Fruit fly (Drosophila melanogaster): ENCODE results near the gene Srp68.

Gene Srp68

DNA sequence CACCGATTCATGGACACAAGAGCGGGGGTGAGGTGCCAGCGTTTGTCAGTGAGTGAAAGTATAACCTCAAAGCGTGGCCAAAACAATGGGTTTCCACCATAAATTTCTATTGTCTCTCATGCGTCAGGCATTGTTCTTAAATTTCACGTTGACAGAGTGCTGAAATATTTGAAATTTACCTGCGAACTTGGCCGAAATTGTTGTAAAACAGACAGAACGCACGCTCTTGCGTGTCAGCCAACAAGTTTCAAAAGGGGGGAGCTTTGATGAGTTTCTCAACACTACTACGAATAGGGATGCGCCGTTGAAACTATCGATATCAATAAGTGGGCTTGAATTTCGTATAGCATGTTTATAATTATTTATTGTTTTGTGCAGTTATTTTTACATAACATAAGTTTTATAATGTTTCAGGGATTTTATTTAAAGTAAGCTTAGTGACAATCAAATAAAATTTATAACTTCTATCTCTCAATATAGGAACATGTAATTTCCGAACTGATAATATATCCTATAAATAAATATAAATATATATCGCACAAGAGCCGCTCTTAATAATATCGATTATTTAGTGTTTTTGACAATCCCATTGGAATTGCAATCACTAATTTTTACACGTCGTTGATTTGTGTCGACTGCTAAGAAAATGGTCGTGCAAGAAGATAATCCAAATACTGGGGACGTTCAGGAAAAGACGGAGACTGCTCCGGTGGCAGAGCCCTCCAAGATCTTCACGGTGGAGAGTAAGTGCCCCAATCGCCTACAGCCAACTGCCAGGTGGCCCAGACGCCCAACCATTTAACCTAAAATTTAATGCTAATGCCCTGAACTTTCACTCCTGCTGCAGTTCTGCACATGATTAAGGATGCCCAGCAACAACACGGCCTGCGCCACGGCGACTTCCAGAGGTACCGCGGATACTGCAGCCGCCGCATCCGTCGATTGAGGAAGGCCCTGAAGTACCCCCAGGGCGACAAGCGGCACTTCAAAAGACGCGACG is at the start of gene Srp68, which contains the start of gene pix:
Gene Srp68 (plus strand): TSS at position 569 of the 1,000 bp plus-strand sequence.
Gene pix (minus strand): TSS at position 288 of the 1,000 bp plus-strand sequence.
- TF ChIP-seq h (optimal IDR thresholded peaks at IDR 0.05) (no peak), Sin3A (optimal IDR thresholded peaks at IDR 0.05) (no peak), psq (optimal IDR thresholded peaks at IDR 0.05) (no peak), ttk (optimal IDR thresholded peaks at IDR 0.05) (no peak), Myc (optimal IDR thresholded peaks at IDR 0.05) (no peak), insv (optimal IDR thresholded peaks at IDR 0.05) (no peak)

dm6 chr3L:8925679-8926078 is 49.2 kb upstream of the Srp68 start:
- TF ChIP-seq psq (optimal IDR thresholded peaks at IDR 0.05) (no peak), Myc (optimal IDR thresholded peaks at IDR 0.05) (no peak), Sin3A (optimal IDR thresholded peaks at IDR 0.05) (no peak), ttk (optimal IDR thresholded peaks at IDR 0.05) (no peak), h (optimal IDR thresholded peaks at IDR 0.05) (no peak), insv (optimal IDR thresholded peaks at IDR 0.05) (no peak)

DNA sequence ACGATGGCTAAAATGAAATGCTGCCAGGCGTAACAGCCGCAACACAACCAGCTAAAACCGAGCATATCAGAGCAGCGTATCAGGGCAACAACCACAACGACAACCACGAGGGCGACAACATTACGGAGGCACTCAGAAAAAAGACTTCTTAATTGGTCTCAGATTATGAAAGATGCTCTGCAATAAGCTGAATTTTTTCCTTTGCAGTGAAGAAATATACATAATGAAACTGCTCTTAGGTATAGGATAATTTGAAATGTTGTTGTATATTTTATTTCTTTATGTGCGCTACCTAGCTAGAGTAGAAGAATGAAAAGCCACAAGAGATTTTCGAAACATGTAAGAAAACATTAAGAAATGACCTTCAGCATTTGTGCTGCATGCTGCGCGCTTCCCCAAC is 45.3 kb upstream of the Srp68 start:
- TF ChIP-seq h (optimal IDR thresholded peaks at IDR 0.05) (no peak), ttk (optimal IDR thresholded peaks at IDR 0.05) (no peak), Sin3A (optimal IDR thresholded peaks at IDR 0.05) (no peak), Myc (optimal IDR thresholded peaks at IDR 0.05) (no peak), insv (optimal IDR thresholded peaks at IDR 0.05) (no peak), psq (optimal IDR thresholded peaks at IDR 0.05) (no peak)

- TF ChIP-seq ttk (optimal IDR thresholded peaks at IDR 0.05) (no peak), Sin3A (optimal IDR thresholded peaks at IDR 0.05) (no peak), h (optimal IDR thresholded peaks at IDR 0.05) (no peak), psq (optimal IDR thresholded peaks at IDR 0.05) (no peak), Myc (optimal IDR thresholded peaks at IDR 0.05) (no peak), insv (optimal IDR thresholded peaks at IDR 0.05) (no peak)
Measured at dm6 chr3L:8931916-8932315, 42.9 kb upstream of the Srp68 start.

- TF ChIP-seq Myc (optimal IDR thresholded peaks at IDR 0.05) (no peak), ttk (optimal IDR thresholded peaks at IDR 0.05) (no peak)
Measured at dm6 chr3L:8939654-8940053, 35.2 kb upstream of the Srp68 start.

- no peak for TF ChIP-seq psq (optimal IDR thresholded peaks at IDR 0.05)
- no peak for TF ChIP-seq h (optimal IDR thresholded peaks at IDR 0.05)
- TF ChIP-seq insv (optimal IDR thresholded peaks at IDR 0.05) = no peak
- TF ChIP-seq Myc (optimal IDR thresholded peaks at IDR 0.05) = no peak
Measured at dm6 chr3L:8947848-8948494, 26.9 kb upstream of the Srp68 start.

DNA sequence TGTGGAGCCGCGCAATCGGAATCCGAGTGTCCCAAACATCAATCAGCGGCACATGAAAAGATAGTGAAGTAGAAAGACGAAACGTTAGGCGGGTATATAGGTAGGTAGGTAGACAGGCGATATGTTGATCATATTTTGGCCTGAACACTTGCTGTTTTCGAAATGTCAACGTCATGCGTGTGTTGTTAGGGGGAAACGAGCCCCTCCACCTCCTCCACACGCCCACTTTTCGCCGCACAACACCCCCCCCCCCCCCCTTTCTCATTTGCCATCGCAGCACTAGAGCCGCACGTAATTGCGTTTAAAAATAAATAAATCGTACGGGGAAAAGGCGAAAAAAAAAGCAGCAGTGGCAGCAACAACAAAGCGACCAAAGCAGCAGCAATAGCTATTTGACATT is 25.0 kb upstream of the Srp68 start:
- TF ChIP-seq psq (optimal IDR thresholded peaks at IDR 0.05) (no peak), Myc (optimal IDR thresholded peaks at IDR 0.05) (no peak), h (optimal IDR thresholded peaks at IDR 0.05) (no peak), ttk (optimal IDR thresholded peaks at IDR 0.05) (no peak), insv (optimal IDR thresholded peaks at IDR 0.05) (no peak), Sin3A (optimal IDR thresholded peaks at IDR 0.05) (no peak)

DNA sequence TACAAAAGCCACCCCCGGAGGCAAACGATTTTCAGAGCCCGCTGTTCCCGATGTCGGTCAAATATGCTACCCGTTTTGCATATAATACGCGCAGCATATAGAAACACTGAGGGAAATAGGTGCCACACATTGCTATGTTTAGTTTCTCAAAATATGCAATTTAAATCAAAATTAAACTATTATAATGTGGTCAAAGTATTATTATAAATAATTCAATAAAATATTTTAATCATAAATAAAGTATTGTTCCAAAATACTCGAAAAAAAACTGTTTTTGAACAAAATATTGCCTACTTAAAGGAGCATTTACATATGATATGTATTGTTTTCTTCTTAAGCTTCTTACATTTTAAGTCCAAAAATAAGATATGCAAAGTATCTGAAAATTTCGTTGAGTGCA is 23.9 kb upstream of the Srp68 start:
- TF ChIP-seq ttk (optimal IDR thresholded peaks at IDR 0.05) (no peak), h (optimal IDR thresholded peaks at IDR 0.05) (no peak), insv (optimal IDR thresholded peaks at IDR 0.05) (no peak), Myc (optimal IDR thresholded peaks at IDR 0.05) (no peak), Sin3A (optimal IDR thresholded peaks at IDR 0.05) (no peak), psq (optimal IDR thresholded peaks at IDR 0.05) (no peak)

DNA sequence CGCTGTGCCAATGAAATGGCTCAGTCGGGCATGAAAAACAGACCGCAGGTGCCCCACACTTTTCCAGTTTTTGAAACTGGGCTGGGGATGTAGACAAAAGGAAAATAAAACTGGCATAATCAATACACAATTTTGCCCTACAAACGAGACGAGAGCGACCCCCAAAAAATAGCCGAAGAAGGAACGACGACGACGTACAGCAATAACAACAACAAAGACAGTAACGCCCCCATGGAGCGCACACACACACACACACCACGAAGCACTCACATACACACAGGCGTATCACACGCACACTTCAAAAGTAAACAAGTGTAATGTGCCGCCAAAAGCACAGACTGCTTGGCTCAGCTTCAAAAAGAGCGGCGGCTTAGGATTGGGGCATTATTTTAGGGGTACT is 23.3 kb upstream of the Srp68 start:
- TF ChIP-seq Myc (optimal IDR thresholded peaks at IDR 0.05) (no peak), ttk (optimal IDR thresholded peaks at IDR 0.05) (no peak), Sin3A (optimal IDR thresholded peaks at IDR 0.05) (no peak), psq (optimal IDR thresholded peaks at IDR 0.05) (no peak), insv (optimal IDR thresholded peaks at IDR 0.05) (no peak), h (optimal IDR thresholded peaks at IDR 0.05) (no peak)

DNA sequence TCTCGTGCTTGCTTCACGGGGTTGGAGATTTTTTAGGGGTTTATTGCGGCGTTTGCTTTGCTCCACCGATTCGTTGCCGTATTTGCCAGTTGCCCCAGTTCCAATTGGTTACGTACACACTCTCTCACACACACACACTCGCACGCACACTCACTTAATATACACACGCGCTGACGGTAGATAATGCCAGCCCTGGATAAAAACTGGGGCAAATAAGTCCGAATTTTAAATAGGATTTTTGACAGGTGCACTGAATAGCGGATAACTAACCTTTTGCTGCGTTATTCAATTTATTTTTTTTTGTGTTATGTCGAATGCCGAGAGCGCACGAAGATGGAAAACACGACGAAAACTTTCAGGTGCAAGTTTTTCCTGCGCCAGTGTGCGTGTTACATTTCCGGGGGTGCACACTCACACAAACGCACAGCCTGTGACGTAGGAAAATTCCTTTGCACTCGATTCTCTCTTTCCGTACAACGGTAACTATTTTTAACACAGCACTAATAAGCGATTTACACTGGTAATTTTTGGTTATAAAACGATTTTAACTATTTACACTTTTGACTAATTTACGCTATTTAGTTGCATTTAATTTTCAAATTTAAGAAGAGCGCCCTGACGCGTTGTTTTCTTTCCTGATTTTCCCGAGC is 22.2 kb upstream of the Srp68 start:
- TF ChIP-seq h (optimal IDR thresholded peaks at IDR 0.05) = no peak
- no peak for TF ChIP-seq ttk (optimal IDR thresholded peaks at IDR 0.05)
- no peak for TF ChIP-seq Sin3A (optimal IDR thresholded peaks at IDR 0.05)
- no peak for TF ChIP-seq Myc (optimal IDR thresholded peaks at IDR 0.05)
- no peak for TF ChIP-seq insv (optimal IDR thresholded peaks at IDR 0.05)
- TF ChIP-seq psq (optimal IDR thresholded peaks at IDR 0.05) = no peak

- TF ChIP-seq psq (optimal IDR thresholded peaks at IDR 0.05) (no peak), Myc (optimal IDR thresholded peaks at IDR 0.05) (no peak), insv (optimal IDR thresholded peaks at IDR 0.05) (no peak), h (optimal IDR thresholded peaks at IDR 0.05) (no peak), Sin3A (optimal IDR thresholded peaks at IDR 0.05) (no peak), ttk (optimal IDR thresholded peaks at IDR 0.05) (no peak)
Measured at dm6 chr3L:8953199-8953956, 21.5 kb upstream of the Srp68 start.
